Fruit fly (Drosophila melanogaster) whole organism, adult: ENCODE measurements around the gene CG10508.

Experiments
- CG12768 ChIP-seq: fragments of 200-800 bp; sonication (Bioruptor generic); optimal IDR thresholded peaks from 2 replicates; lab custom pipeline; 2017; ENCODE audit warnings: missing biosample characterization, missing genetic modification characterization, mild to moderate bottlenecking, moderate library complexity, missing genetic modification reagents
- CG14711 ChIP-seq: fragments of 200-800 bp; sonication (Bioruptor generic); optimal IDR thresholded peaks from 2 replicates; lab custom pipeline; 2018; ENCODE audit warnings: missing biosample characterization, mild to moderate bottlenecking, missing genetic modification characterization, moderate library complexity
- CG1620 ChIP-seq: fragments of 200-800 bp; sonication (Bioruptor generic); optimal IDR thresholded peaks from 2 replicates; lab custom pipeline; 2016; ENCODE audit warnings: missing biosample characterization, missing genetic modification characterization
- CG33017 ChIP-seq: fragments of 200-800 bp; sonication (Bioruptor generic); optimal IDR thresholded peaks from 2 replicates; lab custom pipeline; 2018; ENCODE audit warnings: missing biosample characterization, mild to moderate bottlenecking, missing genetic modification characterization, moderate library complexity
- CG5204 ChIP-seq: fragments of 200-800 bp; sonication (Bioruptor generic); optimal IDR thresholded peaks from 2 replicates; lab custom pipeline; 2016; ENCODE audit warnings: missing biosample characterization, missing genetic modification characterization
- Clk ChIP-seq: fragments of 200-800 bp; sonication (Bioruptor generic); optimal IDR thresholded peaks from 2 replicates; lab custom pipeline; 2017; ENCODE audit warnings: missing biosample characterization, missing genetic modification characterization
- Crg-1 ChIP-seq: fragments of 200-800 bp; sonication (Bioruptor generic); optimal IDR thresholded peaks from 2 replicates; lab custom pipeline; 2016; ENCODE audit warnings: missing biosample characterization, missing genetic modification characterization
- Hr96 ChIP-seq: fragments of 200-800 bp; sonication (Bioruptor generic); optimal IDR thresholded peaks from 2 replicates; lab custom pipeline; 2016; ENCODE audit warnings: missing biosample characterization, missing genetic modification characterization
- bab1 ChIP-seq: fragments of 200-800 bp; sonication (Bioruptor generic); optimal IDR thresholded peaks from 3 replicates; lab custom pipeline; 2019; ENCODE audit warnings: missing biosample characterization, mild to moderate bottlenecking, missing genetic modification characterization, moderate library complexity
- kay ChIP-seq: fragments of 200-800 bp; sonication (Bioruptor generic); peaks from one replicate; lab custom pipeline; 2016; ENCODE audit warnings: missing biosample characterization, missing genetic modification characterization, borderline replicate concordance
- ovo ChIP-seq: fragments of 200-800 bp; sonication (Bioruptor generic); optimal IDR thresholded peaks from 2 replicates; lab custom pipeline; 2016; ENCODE audit warnings: missing biosample characterization, missing genetic modification characterization
- pad ChIP-seq: fragments of 200-800 bp; sonication (Bioruptor generic); optimal IDR thresholded peaks from 3 replicates; lab custom pipeline; 2017; ENCODE audit warnings: missing biosample characterization, missing genetic modification characterization, mild to moderate bottlenecking, moderate library complexity, missing genetic modification reagents
- tj ChIP-seq: fragments of 200-800 bp; sonication (Bioruptor generic); optimal IDR thresholded peaks from 3 replicates; lab custom pipeline; 2017; ENCODE audit warnings: missing biosample characterization, mild to moderate bottlenecking, missing genetic modification characterization, moderate library complexity

DNA sequence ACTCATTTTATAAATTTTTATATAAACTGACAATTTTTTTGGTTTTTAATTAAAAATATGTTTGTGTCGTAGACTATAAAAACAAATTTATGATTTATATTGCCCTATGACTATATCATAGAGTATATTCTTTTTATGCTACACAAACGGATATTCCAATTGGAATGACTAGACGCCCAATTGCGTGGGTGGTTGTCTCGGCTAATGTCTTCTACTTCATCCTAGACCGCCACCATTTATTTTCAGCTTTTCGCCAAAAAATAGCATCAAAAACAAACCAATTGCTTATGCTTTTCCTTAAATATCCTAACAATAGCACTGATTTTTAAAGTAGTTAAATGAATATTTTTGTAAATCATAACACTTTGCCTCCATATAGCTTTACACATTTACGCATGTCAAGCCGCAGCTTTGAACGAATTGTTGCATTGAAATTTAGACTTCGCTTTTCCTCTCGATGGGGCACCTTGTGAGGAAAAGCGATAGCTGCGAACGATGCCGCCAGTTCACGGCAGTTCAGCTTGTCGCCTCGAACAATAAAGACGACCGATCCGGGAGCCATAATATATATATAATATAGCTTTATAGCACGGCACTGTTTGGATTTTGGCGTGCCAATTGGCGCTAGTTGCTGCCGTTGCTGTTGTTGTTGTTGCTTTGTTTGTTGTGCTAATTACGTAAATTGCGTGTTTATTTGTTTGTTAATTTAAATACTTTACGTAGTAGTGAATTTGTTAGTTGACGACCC lies 7.8 kb upstream of the CG10508 start:
- TF ChIP-seq Crg-1 (GFP tag; lab: Kevin White, UChicago) (no peak), tj (GFP tag; lab: Kevin White, UChicago) (no peak), CG14711 (no peak), bab1 (GFP tag; lab: Kevin White, UChicago) (no peak), CG1620 (no peak), ovo (no peak), Hr96 (no peak), kay (GFP tag; lab: Kevin White, UChicago) (no peak), CG12768 (no peak), Clk (GFP tag; lab: Kevin White, UChicago) (no peak), CG33017 (no peak), pad (GFP tag; lab: Kevin White, UChicago) (no peak), CG5204 (no peak)
